Worm (Caenorhabditis elegans): Measurements from ENCODE around the gene str-6.

- TF ChIP-seq nhr-6 (tag; optimal IDR thresholded peaks at IDR 0.05), result no peak
- TF ChIP-seq unc-55 (GFP tag; optimal IDR thresholded peaks at IDR 0.05), result no peak
Observed at ce11 chrV:15779128-15779729, 29.2 kb upstream of the str-6 start, which contains the start of the genes nhr-285 and irld-52.
